Fruit fly (Drosophila melanogaster) whole organism, wandering third instar larva: Measurements from ENCODE around the gene Stip1.

Source experiments
- Hr78 ChIP-seq: fragments of >200 bp; optimal IDR thresholded peaks from 2 replicates; lab custom pipeline; 2017; ENCODE audit warnings: missing biosample characterization, missing genetic modification characterization
- N ChIP-seq: fragments of >200 bp; optimal IDR thresholded peaks from 2 replicates; lab custom pipeline; 2018; ENCODE audit warnings: missing biosample characterization, missing external identifiers, missing genetic modification characterization
- Sp1 ChIP-seq: fragments of 200-800 bp; sonication (Bioruptor generic); optimal IDR thresholded peaks from 3 replicates; lab custom pipeline; 2019; ENCODE audit warnings: missing biosample characterization, mild to moderate bottlenecking, missing genetic modification characterization, moderate library complexity
- foxo ChIP-seq, 2 experiments: fragments of 200-800 bp; sonication (Bioruptor generic); optimal IDR thresholded peaks; 2 replicates in 1 of 2; 3 replicates in 1 of 2; lab custom pipeline; 2016 to 2017; ENCODE audit warnings: missing biosample characterization in 2 of 2, missing genetic modification characterization in 2 of 2
- psq ChIP-seq: fragments of 200-800 bp; sonication (Bioruptor generic); optimal IDR thresholded peaks from 3 replicates; lab custom pipeline; 2017; ENCODE audit warnings: missing biosample characterization, mild to moderate bottlenecking, missing genetic modification characterization, moderate library complexity

DNA sequence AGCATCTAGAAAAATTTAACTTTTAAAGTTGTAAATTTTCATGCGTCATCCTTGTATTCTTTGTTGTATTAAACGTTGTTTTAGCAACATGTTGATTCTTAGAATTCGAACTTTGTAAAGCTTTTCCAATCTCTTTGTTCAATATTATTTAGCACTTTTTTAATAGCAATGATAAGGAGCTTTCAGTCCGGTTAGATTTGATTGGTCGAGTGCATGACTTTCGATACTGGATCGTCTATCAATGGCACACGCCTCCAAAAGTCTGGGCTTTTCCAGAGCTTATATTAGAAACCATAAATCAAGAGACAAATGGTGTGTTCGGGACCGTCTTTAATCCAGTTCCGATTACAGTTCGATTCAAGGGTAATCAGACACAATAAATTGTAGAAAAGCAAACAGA lies 24.8 kb downstream of the Stip1 start:
- TF ChIP-seq N (GFP tag; lab: Kevin White, UChicago): no peak
- no peak for TF ChIP-seq psq (GFP tag; lab: Kevin White, UChicago)
- no peak for TF ChIP-seq Hr78 (GFP tag; lab: Kevin White, UChicago)
- TF ChIP-seq foxo (GFP tag; optimal IDR thresholded peaks at IDR 0.05; lab: Kevin White, UChicago): no peak
- no peak for TF ChIP-seq Sp1 (GFP tag; lab: Kevin White, UChicago)
